Fruit fly (Drosophila melanogaster) whole organism: ENCODE results near the gene simj.

Source experiments
- CG8478 ChIP-seq: fragments of >200 bp; optimal IDR thresholded peaks from 2 replicates; lab custom pipeline; 2018; ENCODE audit warnings: inconsistent platforms
- EcR ChIP-seq, 2 experiments: fragments of >200 bp; optimal IDR thresholded peaks; 2 replicates each; lab custom pipeline; 2017; ENCODE audit warnings: missing biosample characterization in 2 of 2, missing genetic modification characterization in 2 of 2, missing genetic modification reagents in 2 of 2
- pan ChIP-seq: fragments of >200 bp; optimal IDR thresholded peaks from 2 replicates; lab custom pipeline; 2017
- psq ChIP-seq: fragments of >200 bp; optimal IDR thresholded peaks from 2 replicates; lab custom pipeline; 2017
- usp ChIP-seq: fragments of >200 bp; optimal IDR thresholded peaks from 2 replicates; lab custom pipeline; 2017; ENCODE audit warnings: missing biosample characterization, missing genetic modification characterization, mixed read lengths

DNA sequence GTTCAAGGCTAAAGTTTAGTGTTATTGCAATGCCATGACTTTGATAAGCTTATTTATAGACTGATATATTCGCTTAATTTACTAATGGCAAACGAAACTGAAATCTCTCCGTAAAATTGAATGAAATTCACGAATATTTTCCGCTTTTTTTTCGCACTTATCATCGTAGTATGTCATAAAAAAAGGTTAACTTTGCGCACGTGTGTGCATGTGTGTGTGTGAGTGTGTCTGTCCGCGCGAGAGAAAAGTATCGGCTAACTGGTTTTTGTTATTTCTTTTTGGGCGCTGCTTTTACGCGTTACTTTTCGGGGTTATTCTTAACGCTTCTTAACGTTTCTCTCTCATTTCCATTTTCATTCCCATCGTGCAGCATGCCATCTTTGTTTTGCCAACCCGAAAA, 13.3 kb downstream of the simj start:
- no peak for TF ChIP-seq psq (lab: Kevin White, UChicago)
- TF ChIP-seq EcR (GFP tag; optimal IDR thresholded peaks at IDR 0.05; lab: Kevin White, UChicago) = no peak
- TF ChIP-seq CG8478 (lab: Kevin White, UChicago) = no peak
- no peak for TF ChIP-seq usp (GFP tag; lab: Kevin White, UChicago)
- no peak for TF ChIP-seq pan (lab: Kevin White, UChicago)
